Worm (Caenorhabditis elegans): ENCODE measurements around the gene sra-6.

- TF ChIP-seq mdl-1 (tag; optimal IDR thresholded peaks at IDR 0.05) (no peak), ceh-82 (tag; optimal IDR thresholded peaks at IDR 0.05) (no peak), unc-62 (GFP tag; optimal IDR thresholded peaks at IDR 0.05) (no peak), R02D3.7 (tag; optimal IDR thresholded peaks at IDR 0.05) (no peak)
These were observed 10.3 kb upstream of the sra-6 start for ce11 chrII:9560895-9561294.

Data from whole organism, L2 larva.